Worm (Caenorhabditis elegans) whole organism, L1 larva: ENCODE measurements around the gene hum-6.

ENCODE experiments used
- C04F5.9 ChIP-seq: sonication (generic microtip); optimal IDR thresholded peaks from 2 replicates; lab custom pipeline; 2016; ENCODE audit warnings: missing genetic modification characterization, missing compliant biosample characterization
- C16A3.4 ChIP-seq: fragments of 150-350 bp; optimal IDR thresholded peaks from 2 replicates; lab custom pipeline; 2014; ENCODE audit warnings: missing biosample characterization, missing genetic modification characterization
- C34B4.2 ChIP-seq: sonication (generic microtip); optimal IDR thresholded peaks from 2 replicates; lab custom pipeline; 2017; ENCODE audit warnings: mild to moderate bottlenecking, missing genetic modification characterization, missing compliant biosample characterization
- F16B12.6 ChIP-seq: fragments of 150-350 bp; optimal IDR thresholded peaks from 2 replicates; lab custom pipeline; 2014; ENCODE audit warnings: missing biosample characterization, missing genetic modification characterization
- Y116A8C.19 ChIP-seq: sonication (generic microtip); optimal IDR thresholded peaks from 2 replicates; lab custom pipeline; 2016; ENCODE audit warnings: missing compliant biosample characterization, missing genetic modification characterization, borderline replicate concordance
- aha-1 ChIP-seq: fragments of 150-350 bp; optimal IDR thresholded peaks from 2 replicates; lab custom pipeline; 2014; ENCODE audit warnings: missing biosample characterization, missing genetic modification characterization
- ama-1 ChIP-seq: fragments of 150-350 bp; optimal IDR thresholded peaks from 2 replicates; lab custom pipeline; 2014
- blmp-1 ChIP-seq: fragments of 150-350 bp; optimal IDR thresholded peaks from 2 replicates; lab custom pipeline; 2014; ENCODE audit warnings: missing biosample characterization, missing genetic modification characterization
- ceh-63 ChIP-seq: fragments of 200-800 bp; sonication (Bioruptor generic); optimal IDR thresholded peaks from 2 replicates; lab custom pipeline; 2018; ENCODE audit warnings: mild to moderate bottlenecking, missing genetic modification characterization, missing compliant biosample characterization
- dpl-1 ChIP-seq, 3 experiments: fragments of 150-350 bp in 2 of 3; sonication (generic microtip) in 1 of 3; optimal IDR thresholded peaks; 2 replicates each; lab custom pipeline; 2014 to 2017; ENCODE audit warnings: missing biosample characterization in 3 of 3, missing genetic modification characterization in 3 of 3, missing genetic modification reagents in 3 of 3
- efl-1 ChIP-seq, 4 experiments: fragments of 150-350 bp; optimal IDR thresholded peaks in 3 of 4; peaks in 1 of 4; 1 replicate in 1 of 4; 2 replicates in 3 of 4; lab custom pipeline; 2014; ENCODE audit warnings: missing biosample characterization in 2 of 4, missing genetic modification characterization in 2 of 4, missing genetic modification reagents in 2 of 4
- egl-13 ChIP-seq: sonication (generic microtip); optimal IDR thresholded peaks from 2 replicates; lab custom pipeline; 2016; ENCODE audit warnings: missing genotype, missing genetic modification reagents, missing genetic modification characterization, missing compliant biosample characterization
- elt-2 ChIP-seq: sonication (generic microtip); optimal IDR thresholded peaks from 2 replicates; lab custom pipeline; 2016; ENCODE audit warnings: missing genetic modification characterization, mild to moderate bottlenecking, inconsistent platforms, missing compliant biosample characterization, missing genetic modification reagents
- elt-3 ChIP-seq, 6 experiments: fragments of 150-350 bp in 1 of 6; sonication (generic microtip); optimal IDR thresholded peaks; 2 replicates each; lab custom pipeline; 2017 to 2018; ENCODE audit warnings: missing biosample characterization in 6 of 6, missing genetic modification characterization in 6 of 6, inconsistent platforms in 1 of 6
- fkh-4 ChIP-seq: sonication (generic microtip); optimal IDR thresholded peaks from 2 replicates; lab custom pipeline; 2016; ENCODE audit warnings: missing compliant biosample characterization, missing genetic modification characterization, borderline replicate concordance
- fkh-8 ChIP-seq: sonication (generic microtip); optimal IDR thresholded peaks from 2 replicates; lab custom pipeline; 2016; ENCODE audit warnings: mild to moderate bottlenecking, missing genetic modification characterization, missing compliant biosample characterization
- hlh-4 ChIP-seq: sonication (generic microtip); optimal IDR thresholded peaks from 2 replicates; lab custom pipeline; 2016; ENCODE audit warnings: mild to moderate bottlenecking, missing genetic modification characterization, missing compliant biosample characterization
- hpl-2 ChIP-seq: fragments of 150-350 bp; optimal IDR thresholded peaks from 2 replicates; lab custom pipeline; 2014; ENCODE audit warnings: missing biosample characterization, missing genetic modification reagents, missing genetic modification characterization
- irx-1 ChIP-seq: sonication (generic microtip); optimal IDR thresholded peaks from 2 replicates; lab custom pipeline; 2016; ENCODE audit warnings: missing genetic modification characterization, missing compliant biosample characterization
- jun-1 ChIP-seq: fragments of 150-350 bp; optimal IDR thresholded peaks from 2 replicates; lab custom pipeline; 2014; ENCODE audit warnings: missing biosample characterization, missing genetic modification reagents, missing genetic modification characterization
- lin-13 ChIP-seq: fragments of 150-350 bp; optimal IDR thresholded peaks from 2 replicates; lab custom pipeline; 2014; ENCODE audit warnings: missing biosample characterization, missing genetic modification reagents, missing genetic modification characterization
- lin-14 ChIP-seq: fragments of 200-800 bp; sonication (Bioruptor generic); optimal IDR thresholded peaks from 2 replicates; lab custom pipeline; 2018; ENCODE audit warnings: mild to moderate bottlenecking, missing genetic modification characterization, moderate library complexity, missing compliant biosample characterization
- lin-15B ChIP-seq: fragments of 150-350 bp; sonication (generic microtip); optimal IDR thresholded peaks from 3 replicates; lab custom pipeline; 2014; ENCODE audit warnings: missing biosample characterization, missing genetic modification characterization
- lin-35 ChIP-seq, 2 experiments: fragments of 150-350 bp; optimal IDR thresholded peaks; 2 replicates each; lab custom pipeline; 2014; ENCODE audit warnings: missing biosample characterization in 2 of 2, missing genetic modification characterization in 2 of 2, missing genetic modification reagents in 2 of 2
- lir-3 ChIP-seq: sonication (generic microtip); optimal IDR thresholded peaks from 2 replicates; lab custom pipeline; 2016; ENCODE audit warnings: mild to moderate bottlenecking, missing genetic modification characterization, moderate library complexity, missing compliant biosample characterization; ENCODE audit not compliant: poor library complexity
- lsy-2 ChIP-seq, 2 experiments: fragments of 150-350 bp; optimal IDR thresholded peaks; 2 replicates each; lab custom pipeline; 2014; ENCODE audit warnings: missing biosample characterization in 2 of 2, missing genetic modification characterization in 2 of 2
- mef-2 ChIP-seq: fragments of 150-350 bp; optimal IDR thresholded peaks from 2 replicates; lab custom pipeline; 2014; ENCODE audit warnings: missing biosample characterization, missing genetic modification characterization
- mep-1 ChIP-seq: fragments of 150-350 bp; optimal IDR thresholded peaks from 2 replicates; lab custom pipeline; 2014; ENCODE audit warnings: missing biosample characterization, missing genetic modification characterization
- nhr-19 ChIP-seq: fragments of 200-800 bp; sonication (Bioruptor generic); conservative IDR thresholded peaks from 2 replicates; pipeline ENCODE4 v1.3.6; 2022; ENCODE audit warnings: missing genetic modification characterization, missing compliant biosample characterization
- nhr-20 ChIP-seq: sonication (generic microtip); optimal IDR thresholded peaks from 2 replicates; lab custom pipeline; 2016; ENCODE audit warnings: mild to moderate bottlenecking, missing genetic modification characterization, missing compliant biosample characterization
- nhr-28 ChIP-seq: fragments of 150-350 bp; optimal IDR thresholded peaks from 2 replicates; lab custom pipeline; 2014; ENCODE audit warnings: missing biosample characterization, missing genetic modification characterization
- nhr-47 ChIP-seq: sonication (generic microtip); optimal IDR thresholded peaks from 2 replicates; lab custom pipeline; 2016; ENCODE audit warnings: mild to moderate bottlenecking, missing genetic modification characterization, moderate library complexity, missing compliant biosample characterization
- nhr-71 ChIP-seq: sonication (generic microtip); optimal IDR thresholded peaks from 2 replicates; lab custom pipeline; 2016; ENCODE audit warnings: mild to moderate bottlenecking, missing genetic modification characterization, moderate library complexity, missing compliant biosample characterization
- nhr-85 ChIP-seq: sonication (generic microtip); peaks from one replicate; lab custom pipeline; 2016; ENCODE audit warnings: missing genetic modification characterization, inconsistent platforms, missing compliant biosample characterization
- nhr-90 ChIP-seq: sonication (generic microtip); optimal IDR thresholded peaks from 2 replicates; lab custom pipeline; 2016; ENCODE audit warnings: mild to moderate bottlenecking, missing genetic modification characterization, missing compliant biosample characterization; ENCODE audit not compliant: poor library complexity
- rnt-1 ChIP-seq: sonication (generic microtip); optimal IDR thresholded peaks from 2 replicates; lab custom pipeline; 2016; ENCODE audit warnings: mild to moderate bottlenecking, missing genetic modification characterization, moderate library complexity, missing compliant biosample characterization
- skn-1 ChIP-seq: fragments of 150-350 bp; optimal IDR thresholded peaks from 2 replicates; lab custom pipeline; 2014; ENCODE audit warnings: missing biosample characterization, missing genetic modification characterization
- snpc-4 ChIP-seq: fragments of 150-350 bp; optimal IDR thresholded peaks from 2 replicates; lab custom pipeline; 2014; ENCODE audit warnings: missing biosample characterization, missing genetic modification characterization
- snu-23 ChIP-seq: sonication (generic microtip); optimal IDR thresholded peaks from 2 replicates; lab custom pipeline; 2016; ENCODE audit warnings: missing genetic modification characterization, missing compliant biosample characterization
- sox-4 ChIP-seq: sonication (generic microtip); optimal IDR thresholded peaks from 2 replicates; lab custom pipeline; 2016; ENCODE audit warnings: missing genetic modification characterization, missing compliant biosample characterization
- swsn-7 ChIP-seq: sonication (generic microtip); optimal IDR thresholded peaks from 2 replicates; lab custom pipeline; 2016; ENCODE audit warnings: missing genetic modification characterization, missing compliant biosample characterization
- tbx-2 ChIP-seq: sonication (generic microtip); optimal IDR thresholded peaks from 2 replicates; lab custom pipeline; 2016; ENCODE audit warnings: missing genetic modification characterization, missing compliant biosample characterization
- tlp-1 ChIP-seq: fragments of 150-350 bp; optimal IDR thresholded peaks from 2 replicates; lab custom pipeline; 2014; ENCODE audit warnings: missing biosample characterization, missing genetic modification characterization
- unc-130 ChIP-seq: fragments of 150-350 bp; optimal IDR thresholded peaks from 2 replicates; lab custom pipeline; 2017; ENCODE audit warnings: missing biosample characterization, missing genetic modification characterization, inconsistent platforms
- unc-30 ChIP-seq: sonication (generic microtip); optimal IDR thresholded peaks from 2 replicates; lab custom pipeline; 2017; ENCODE audit warnings: missing biosample characterization, missing genetic modification characterization
- unc-62 ChIP-seq: fragments of 150-350 bp; optimal IDR thresholded peaks from 2 replicates; lab custom pipeline; 2014; ENCODE audit warnings: missing biosample characterization, missing genetic modification reagents, missing genetic modification characterization
- xbp-1 ChIP-seq: sonication (generic microtip); optimal IDR thresholded peaks from 2 replicates; lab custom pipeline; 2016; ENCODE audit warnings: missing genetic modification characterization, missing compliant biosample characterization
- zag-1 ChIP-seq: fragments of 150-350 bp; optimal IDR thresholded peaks from 2 replicates; lab custom pipeline; 2014; ENCODE audit warnings: missing biosample characterization, missing genetic modification characterization
- zip-4 ChIP-seq: fragments of 200-800 bp; sonication (Bioruptor generic); optimal IDR thresholded peaks from 2 replicates; lab custom pipeline; 2018; ENCODE audit warnings: mild to moderate bottlenecking, missing genetic modification characterization, moderate library complexity, missing compliant biosample characterization

Gene hum-6

ce11 chrX:2303253-2303652, 371 bp downstream of the hum-6 start:
- no peak for TF ChIP-seq unc-130 (tag; lab: Kevin White, UChicago)
- TF ChIP-seq xbp-1: no peak
- TF ChIP-seq efl-1 (optimal IDR thresholded peaks at IDR 0.05; lab: Kevin White, UChicago): no peak
- TF ChIP-seq efl-1 (GFP tag; optimal IDR thresholded peaks at IDR 0.05 in 1 of 2; lab: Kevin White, UChicago): peak in 1 of 2 experiments; percentile 44
- TF ChIP-seq blmp-1 (tag; lab: Kevin White, UChicago): peak; percentile 82

ce11 chrX:2304496-2304895, 1.6 kb downstream of the hum-6 start:
- TF ChIP-seq lin-15B: no peak

- peak; percentile 48 for TF ChIP-seq nhr-90 (tag; lab: Kevin White, UChicago)
- peak; percentile 42 for TF ChIP-seq blmp-1 (tag; lab: Kevin White, UChicago)
- peak; percentile 81 for TF ChIP-seq lin-14 (GFP tag; lab: Kevin White, UChicago)
- TF ChIP-seq tlp-1: no peak
- peak; percentile 25 for TF ChIP-seq lir-3 (tag; lab: Kevin White, UChicago)
- peak; percentile 80 for TF ChIP-seq unc-130 (tag; lab: Kevin White, UChicago)
- TF ChIP-seq elt-3 (tag; optimal IDR thresholded peaks at IDR 0.05; lab: Kevin White, UChicago): peak in 1 of 6 experiments; percentile 71
- no peak for TF ChIP-seq C34B4.2 (tag; lab: Kevin White, UChicago)
- TF ChIP-seq nhr-71: peak; percentile 81
- no peak for TF ChIP-seq unc-62
- no peak for TF ChIP-seq dpl-1 (GFP tag; optimal IDR thresholded peaks at IDR 0.05; lab: Kevin White, UChicago)
- no peak for TF ChIP-seq C04F5.9 (tag; lab: Kevin White, UChicago)
- peak; percentile 79 for TF ChIP-seq snu-23 (GFP tag; lab: Kevin White, UChicago)
- TF ChIP-seq aha-1 (tag; lab: Kevin White, UChicago): no peak
- TF ChIP-seq mef-2 (tag; lab: Kevin White, UChicago): no peak
- TF ChIP-seq zip-4 (GFP tag; lab: Kevin White, UChicago): no peak
- no peak for TF ChIP-seq hpl-2 (GFP tag; lab: Kevin White, UChicago)
- no peak for TF ChIP-seq snpc-4 (tag; lab: Kevin White, UChicago)
- TF ChIP-seq F16B12.6: no peak
- TF ChIP-seq C16A3.4: peak; percentile 36
- no peak for TF ChIP-seq fkh-4 (tag; lab: Kevin White, UChicago)
- peak; percentile 24 for TF ChIP-seq tbx-2 (tag; lab: Kevin White, UChicago)
- peak; percentile 42 for TF ChIP-seq nhr-47 (tag; lab: Kevin White, UChicago)
- no peak for TF ChIP-seq unc-30 (tag; lab: Kevin White, UChicago)
- no peak for TF ChIP-seq ama-1 (lab: Kevin White, UChicago)
- no peak for TF ChIP-seq fkh-8 (tag; lab: Kevin White, UChicago)
- TF ChIP-seq lin-15B: no peak
- TF ChIP-seq sox-4 (tag; lab: Kevin White, UChicago): no peak
- no peak for TF ChIP-seq hlh-4 (tag; lab: Kevin White, UChicago)
- no peak for TF ChIP-seq irx-1
- peak; percentile 11 for TF ChIP-seq xbp-1
- TF ChIP-seq nhr-19 (GFP tag; lab: Robert Waterston, UW): peak; percentile 60
- peak; percentile 87 for TF ChIP-seq nhr-85
- no peak for TF ChIP-seq mep-1 (tag; lab: Kevin White, UChicago)
- peak in 1 of 2 experiments; percentile 15 for TF ChIP-seq lsy-2 (tag; optimal IDR thresholded peaks at IDR 0.05; lab: Kevin White, UChicago)
- TF ChIP-seq ceh-63 (GFP tag; lab: Kevin White, UChicago): no peak
- TF ChIP-seq zag-1 (tag; lab: Kevin White, UChicago): no peak
- TF ChIP-seq nhr-28: no peak
- peak; percentile 60 for TF ChIP-seq rnt-1 (tag; lab: Kevin White, UChicago)
- no peak for TF ChIP-seq egl-13 (tag; lab: Kevin White, UChicago)
- peak in 1 of 2 experiments; percentile 50 for TF ChIP-seq lin-35 (GFP tag; optimal IDR thresholded peaks at IDR 0.05; lab: Kevin White, UChicago)
- no peak for TF ChIP-seq Y116A8C.19 (tag; lab: Kevin White, UChicago)
- peak; percentile 78 for TF ChIP-seq nhr-20 (tag; lab: Kevin White, UChicago)
- TF ChIP-seq elt-2 (tag; lab: Kevin White, UChicago): peak; percentile 24
- TF ChIP-seq skn-1 (tag; lab: Kevin White, UChicago): peak; percentile 76
- no peak for TF ChIP-seq jun-1
- TF ChIP-seq swsn-7 (tag; lab: Kevin White, UChicago): no peak
- TF ChIP-seq lin-13 (GFP tag; lab: Kevin White, UChicago): no peak
Measured at ce11 chrX:2316205-2316604, 13.3 kb downstream of the hum-6 start.
